Worm (Caenorhabditis elegans): Measurements from ENCODE around the gene R13A1.3.

- TF ChIP-seq sea-1 (GFP tag; conservative IDR thresholded peaks at IDR 0.05): no peak
- TF ChIP-seq ceh-36 (tag; optimal IDR thresholded peaks at IDR 0.05): no peak
- TF ChIP-seq aly-1 (tag; optimal IDR thresholded peaks at IDR 0.05): no peak
- no peak for TF ChIP-seq ets-7 (tag; optimal IDR thresholded peaks at IDR 0.05)
These were observed 8.1 kb upstream of the R13A1.3 start, which contains the start of gene best-16 for ce11 chrIV:7195734-7196133.
